Fruit fly (Drosophila melanogaster) Kc167 (cell line): ENCODE measurements around the gene out.

Experiments
- Myc ChIP-seq: fragments of >200 bp; optimal IDR thresholded peaks from 2 replicates; lab custom pipeline; 2017; ENCODE audit warnings: missing external identifiers
- Sin3A ChIP-seq: fragments of >200 bp; optimal IDR thresholded peaks from 2 replicates; lab custom pipeline; 2018; ENCODE audit warnings: missing external identifiers
- h ChIP-seq: fragments of >200 bp; optimal IDR thresholded peaks from 3 replicates; lab custom pipeline; 2018; ENCODE audit warnings: missing external identifiers
- insv ChIP-seq: fragments of >200 bp; optimal IDR thresholded peaks from 3 replicates; lab custom pipeline; 2018; ENCODE audit warnings: missing external identifiers
- psq ChIP-seq: fragments of >200 bp; optimal IDR thresholded peaks from 2 replicates; lab custom pipeline; 2017; ENCODE audit warnings: missing external identifiers
- ttk ChIP-seq: sonication (Bioruptor generic); optimal IDR thresholded peaks from 2 replicates; lab custom pipeline; 2017; ENCODE audit warnings: missing external identifiers

DNA sequence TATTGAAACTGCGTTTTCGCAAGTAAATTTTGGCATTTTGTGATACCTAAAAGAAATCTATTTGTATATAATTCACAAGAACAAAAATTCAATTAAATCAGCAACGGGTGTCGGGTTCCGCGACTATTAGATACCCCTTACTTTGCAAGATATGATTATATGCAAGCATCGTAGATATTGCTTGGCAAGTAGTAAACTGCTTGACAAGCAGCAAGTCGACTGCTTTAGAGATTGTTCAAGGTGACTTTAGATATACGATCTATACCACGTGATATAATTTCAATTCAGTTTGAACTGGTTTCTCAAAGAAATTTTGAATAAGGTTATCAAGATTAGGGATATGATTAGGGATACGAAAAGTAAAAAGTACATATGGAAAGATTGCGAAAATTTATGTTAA, 43.5 kb downstream of the out start:
- TF ChIP-seq psq (lab: Kevin White, UChicago) = no peak
- TF ChIP-seq insv (lab: Kevin White, UChicago) = no peak
- no peak for TF ChIP-seq h (lab: Kevin White, UChicago)
- no peak for TF ChIP-seq Sin3A
- no peak for TF ChIP-seq ttk (lab: Kevin White, UChicago)
- TF ChIP-seq Myc = no peak
